Worm (Caenorhabditis elegans): ENCODE results near the gene D1079.1.
A peak's percentile ranks its signal among the peaks of the same experiment; 100 is the strongest.

D1079.1 gene

ce11 chrX:4444843-4445242 lies 41.9 kb downstream of the D1079.1 start (continued):
- TF ChIP-seq mep-1 (tag; optimal IDR thresholded peaks at IDR 0.05) (peak; percentile 55), pha-4 (GFP tag; IDR thresholded peaks at IDR 0.05) (peak; percentile 81), pha-4 (tag; optimal IDR thresholded peaks at IDR 0.05) (no peak), madf-9 (GFP tag; conservative IDR thresholded peaks at IDR 0.05) (0 out of 2 replicates have a peak, but pooled peaks have one; percentile 14), zip-11 (GFP tag; IDR thresholded peaks at IDR 0.05) (no peak), nhr-102 (tag; optimal IDR thresholded peaks at IDR 0.05) (peak; percentile 41), attf-4 (tag; optimal IDR thresholded peaks at IDR 0.05) (no peak), fos-1 (tag; optimal IDR thresholded peaks at IDR 0.05) (no peak)

ce11 chrX:4448283-4448682 lies 45.3 kb downstream of the D1079.1 start, which contains the start of gene mltn-13:
Gene mltn-13 (minus strand): TSS chrX:4448383.
- TF ChIP-seq R02D3.7 (tag; optimal IDR thresholded peaks at IDR 0.05) = no peak
- TF ChIP-seq saeg-2 (GFP tag; IDR thresholded peaks at IDR 0.05) = no peak
- TF ChIP-seq F10B5.3 (tag; optimal IDR thresholded peaks at IDR 0.05) = no peak
- TF ChIP-seq tra-1 (GFP tag; IDR thresholded peaks at IDR 0.05) = no peak
- TF ChIP-seq ceh-32 (tag; optimal IDR thresholded peaks at IDR 0.05; ENCODE audit: poor library complexity) = no peak
- TF ChIP-seq daf-8 (GFP tag; IDR thresholded peaks at IDR 0.05) = no peak
- TF ChIP-seq snpc-4 (tag; optimal IDR thresholded peaks at IDR 0.05) = no peak
- TF ChIP-seq spr-3 (GFP tag; optimal IDR thresholded peaks at IDR 0.05) = no peak
- no peak for TF ChIP-seq Y75B8A.6 (GFP tag; IDR thresholded peaks at IDR 0.05)
- TF ChIP-seq egl-43 (GFP tag; IDR thresholded peaks at IDR 0.05) = no peak
- TF ChIP-seq set-16 (GFP tag; IDR thresholded peaks at IDR 0.05) = no peak
- TF ChIP-seq nhr-48 (tag; optimal IDR thresholded peaks at IDR 0.05) = no peak
- TF ChIP-seq ctbp-1 (GFP tag; IDR thresholded peaks at IDR 0.05) = no peak
- TF ChIP-seq attf-4 (tag; optimal IDR thresholded peaks at IDR 0.05) = no peak
- no peak for TF ChIP-seq hlh-30 (tag; optimal IDR thresholded peaks at IDR 0.05; ENCODE audit: insufficient read depth)
- TF ChIP-seq zip-2 (tag; optimal IDR thresholded peaks at IDR 0.05) = no peak

ce11 chrX:4451936-4452335 lies 49.0 kb downstream of the D1079.1 start:
- TF ChIP-seq mxl-2 (GFP tag; conservative IDR thresholded peaks at IDR 0.05) = no peak
- no peak for TF ChIP-seq aly-2 (tag; optimal IDR thresholded peaks at IDR 0.05)
- TF ChIP-seq vab-7 (GFP tag; IDR thresholded peaks at IDR 0.05) = no peak
- no peak for TF ChIP-seq zfp-3 (GFP tag; conservative IDR thresholded peaks at IDR 0.05)
- TF ChIP-seq ceh-28 (tag; optimal IDR thresholded peaks at IDR 0.05) = no peak
- TF ChIP-seq nhr-102 (tag; optimal IDR thresholded peaks at IDR 0.05) = no peak
- no peak for TF ChIP-seq nhr-11 (tag; optimal IDR thresholded peaks at IDR 0.05)
- TF ChIP-seq nhr-10 (tag; optimal IDR thresholded peaks at IDR 0.05) = no peak

ce11 chrX:4453101-4453500 lies 50.1 kb downstream of the D1079.1 start:
- TF ChIP-seq set-16 (GFP tag; IDR thresholded peaks at IDR 0.05) = no peak
- TF ChIP-seq T26A8.4 (GFP tag; IDR thresholded peaks at IDR 0.05) = no peak
- no peak for TF ChIP-seq jun-1 (tag; optimal IDR thresholded peaks at IDR 0.05)
- TF ChIP-seq pqm-1 (tag; optimal IDR thresholded peaks at IDR 0.05) = no peak
- no peak for TF ChIP-seq ceh-62 (tag; optimal IDR thresholded peaks at IDR 0.05)
- TF ChIP-seq ztf-11 (tag; optimal IDR thresholded peaks at IDR 0.05) = no peak
- peak; percentile 49 for TF ChIP-seq mes-2 (tag; optimal IDR thresholded peaks at IDR 0.05; ENCODE audit: poor library complexity, severe bottlenecking)
- no peak for TF ChIP-seq ceh-82 (tag; optimal IDR thresholded peaks at IDR 0.05)
- TF ChIP-seq egl-43 (GFP tag; IDR thresholded peaks at IDR 0.05) = peak; percentile 85
- TF ChIP-seq lin-38 (GFP tag; IDR thresholded peaks at IDR 0.05) = peak; percentile 63; the same call in 1 of the 2 replicates
- TF ChIP-seq vab-7 (GFP tag; IDR thresholded peaks at IDR 0.05) = peak; percentile 79
- TF ChIP-seq egl-27 (tag; optimal IDR thresholded peaks at IDR 0.05) = no peak
- TF ChIP-seq daf-8 (GFP tag; IDR thresholded peaks at IDR 0.05) = 0 out of 2 replicates have a peak, but pooled peaks have one; percentile 44
- 0 out of 2 replicates have a peak, but pooled peaks have one; percentile 33 for TF ChIP-seq Y105C5A.15 (GFP tag; IDR thresholded peaks at IDR 0.05)
- TF ChIP-seq fkh-10 (GFP tag; optimal IDR thresholded peaks at IDR 0.05) = no peak
- TF ChIP-seq hlh-11 (tag; optimal IDR thresholded peaks at IDR 0.05) = no peak
- TF ChIP-seq lim-7 (GFP tag; IDR thresholded peaks at IDR 0.05) = peak; percentile 85
- 0 out of 2 replicates have a peak, but pooled peaks have one; percentile 17 for TF ChIP-seq php-3 (GFP tag; IDR thresholded peaks at IDR 0.05)
- TF ChIP-seq daf-19 (GFP tag; conservative IDR thresholded peaks at IDR 0.05) = peak; percentile 62; the same call in 1 of the 2 replicates
- TF ChIP-seq lin-13 (GFP tag; optimal IDR thresholded peaks at IDR 0.05) = no peak
- peak; percentile 69; the same call in 1 of the 2 replicates for TF ChIP-seq F26F4.8 (GFP tag; conservative IDR thresholded peaks at IDR 0.05)
- no peak for TF ChIP-seq ces-1 (GFP tag; optimal IDR thresholded peaks at IDR 0.05)
